Worm (Caenorhabditis elegans): Measurements from ENCODE around the gene B0554.1.

Gene B0554.1

DNA sequence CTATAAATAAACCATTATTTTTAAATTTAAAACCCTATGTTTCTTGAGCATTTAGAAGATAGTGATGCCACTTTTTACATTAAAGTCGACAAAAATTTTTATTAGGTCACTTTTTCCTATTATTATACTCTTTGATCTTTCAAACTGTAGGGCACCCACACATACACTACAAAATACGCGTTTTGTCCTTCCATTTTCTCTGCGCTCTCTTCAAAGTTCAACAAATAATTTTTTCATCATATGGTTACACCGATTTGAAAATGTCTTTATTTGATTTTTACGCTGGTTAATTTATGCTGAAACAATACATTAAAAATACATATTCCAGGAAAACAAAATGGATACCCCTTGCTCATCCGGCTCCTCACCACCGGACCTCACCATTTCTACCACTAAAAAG is 24.1 kb downstream of the B0554.1 start, which contains the start of gene nhr-202:
nhr-202 (plus strand) TSS at position 326 of the 400 bp plus-strand sequence.
- TF ChIP-seq snpc-4 (tag; optimal IDR thresholded peaks at IDR 0.05): no peak
- no peak for TF ChIP-seq nhr-10 (tag; optimal IDR thresholded peaks at IDR 0.05)
- peak; percentile 4 for TF ChIP-seq F13H6.1 (tag; optimal IDR thresholded peaks at IDR 0.05)
- peak; percentile 83 for TF ChIP-seq sma-9 (GFP tag; optimal IDR thresholded peaks at IDR 0.05)
- TF ChIP-seq sma-9 (tag; optimal IDR thresholded peaks at IDR 0.05): no peak
- TF ChIP-seq ZK546.5 (tag; optimal IDR thresholded peaks at IDR 0.05): no peak
- TF ChIP-seq mdl-1 (tag; optimal IDR thresholded peaks at IDR 0.05): no peak
- no peak for TF ChIP-seq ceh-16 (tag; optimal IDR thresholded peaks at IDR 0.05)
- peak; percentile 52 for TF ChIP-seq fos-1 (tag; optimal IDR thresholded peaks at IDR 0.05)
- no peak for TF ChIP-seq egl-27 (tag; optimal IDR thresholded peaks at IDR 0.05)
- no peak for TF ChIP-seq nhr-23 (tag; optimal IDR thresholded peaks at IDR 0.05)
- peak; percentile 68 for TF ChIP-seq nhr-129 (tag; optimal IDR thresholded peaks at IDR 0.05)
- TF ChIP-seq sma-3 (GFP tag; optimal IDR thresholded peaks at IDR 0.05): no peak
- no peak for TF ChIP-seq ztf-4 (tag; optimal IDR thresholded peaks at IDR 0.05)
- peak; percentile 34 for TF ChIP-seq nhr-25 (tag; optimal IDR thresholded peaks at IDR 0.05)
- TF ChIP-seq elt-3 (tag; optimal IDR thresholded peaks at IDR 0.05): no peak
- TF ChIP-seq crh-2 (tag; optimal IDR thresholded peaks at IDR 0.05): peak; percentile 65
- TF ChIP-seq lin-13 (GFP tag; optimal IDR thresholded peaks at IDR 0.05): no peak
- TF ChIP-seq elt-1 (tag; optimal IDR thresholded peaks at IDR 0.05): no peak
- peak; percentile 12 for TF ChIP-seq gmeb-1 (tag; optimal IDR thresholded peaks at IDR 0.05)
- no peak for TF ChIP-seq ztf-11 (tag; optimal IDR thresholded peaks at IDR 0.05)

ce11 chrV:464800-465199 is 26.6 kb downstream of the B0554.1 start, which contains the start of gene nhr-201:
TSS of gene nhr-201 (plus strand) at chrV:464828.
- TF ChIP-seq crh-2 (tag; optimal IDR thresholded peaks at IDR 0.05) (peak; percentile 49), ceh-16 (tag; optimal IDR thresholded peaks at IDR 0.05) (no peak), lin-11 (tag; optimal IDR thresholded peaks at IDR 0.05) (no peak), nhr-11 (tag; optimal IDR thresholded peaks at IDR 0.05) (no peak), fos-1 (tag; optimal IDR thresholded peaks at IDR 0.05) (no peak), egl-27 (tag; optimal IDR thresholded peaks at IDR 0.05) (no peak), dmd-4 (tag; optimal IDR thresholded peaks at IDR 0.05) (no peak), nhr-23 (tag; optimal IDR thresholded peaks at IDR 0.05) (no peak), zag-1 (tag; optimal IDR thresholded peaks at IDR 0.05) (no peak), sma-9 (GFP tag; optimal IDR thresholded peaks at IDR 0.05) (peak; percentile 44), sma-9 (tag; optimal IDR thresholded peaks at IDR 0.05) (no peak), mab-5 (tag; optimal IDR thresholded peaks at IDR 0.05) (no peak), lin-39 (tag; optimal IDR thresholded peaks at IDR 0.05) (no peak)

DNA sequence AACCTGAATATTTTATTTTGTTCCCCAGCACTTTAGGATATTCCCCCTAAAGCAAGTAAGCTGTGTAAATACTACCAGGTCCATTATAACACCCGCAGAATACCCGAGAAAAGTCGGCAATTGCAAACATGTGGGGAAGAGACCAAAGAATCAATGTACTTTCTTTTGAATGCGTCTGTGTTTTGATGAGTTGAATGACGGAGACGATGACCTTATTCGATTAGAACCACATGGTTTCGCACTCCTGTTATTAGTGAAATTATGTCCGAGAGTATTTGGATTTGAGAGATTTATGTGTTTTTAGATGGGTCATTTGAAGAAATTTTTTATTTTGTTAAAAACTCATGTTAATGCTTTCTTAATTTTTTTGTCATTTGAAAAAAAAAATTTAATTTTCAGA is 27.2 kb downstream of the B0554.1 start:
- peak; percentile 33 for TF ChIP-seq blmp-1 (tag; optimal IDR thresholded peaks at IDR 0.05; ENCODE audit: insufficient read depth)
- TF ChIP-seq ceh-82 (tag; optimal IDR thresholded peaks at IDR 0.05): no peak
- peak; percentile 25 for TF ChIP-seq sma-9 (GFP tag; optimal IDR thresholded peaks at IDR 0.05)
- no peak for TF ChIP-seq sma-9 (tag; optimal IDR thresholded peaks at IDR 0.05)

- TF ChIP-seq lin-11 (tag; optimal IDR thresholded peaks at IDR 0.05): no peak
- TF ChIP-seq egl-27 (tag; optimal IDR thresholded peaks at IDR 0.05): no peak
- TF ChIP-seq nhr-77 (tag; optimal IDR thresholded peaks at IDR 0.05): no peak
- no peak for TF ChIP-seq fos-1 (tag; optimal IDR thresholded peaks at IDR 0.05)
- no peak for TF ChIP-seq elt-3 (tag; optimal IDR thresholded peaks at IDR 0.05)
- no peak for TF ChIP-seq sem-4 (tag; optimal IDR thresholded peaks at IDR 0.05)
- no peak for TF ChIP-seq lsy-2 (tag; optimal IDR thresholded peaks at IDR 0.05)
- no peak for TF ChIP-seq lin-13 (GFP tag; optimal IDR thresholded peaks at IDR 0.05)
- TF ChIP-seq nhr-237 (tag; optimal IDR thresholded peaks at IDR 0.05): no peak
- TF ChIP-seq unc-62 (GFP tag; optimal IDR thresholded peaks at IDR 0.05): no peak
- no peak for TF ChIP-seq unc-55 (GFP tag; optimal IDR thresholded peaks at IDR 0.05)
- TF ChIP-seq nhr-21 (tag; optimal IDR thresholded peaks at IDR 0.05): no peak
- TF ChIP-seq nhr-6 (tag; optimal IDR thresholded peaks at IDR 0.05): no peak
- TF ChIP-seq gmeb-1 (tag; optimal IDR thresholded peaks at IDR 0.05): no peak
- TF ChIP-seq ZK546.5 (tag; optimal IDR thresholded peaks at IDR 0.05): no peak
Observed at ce11 chrV:467507-467906, 29.3 kb downstream of the B0554.1 start.

Measured in whole organism, L2 larva.